Worm (Caenorhabditis elegans): ENCODE data around the gene fbxa-10.

fbxa-10 gene

DNA sequence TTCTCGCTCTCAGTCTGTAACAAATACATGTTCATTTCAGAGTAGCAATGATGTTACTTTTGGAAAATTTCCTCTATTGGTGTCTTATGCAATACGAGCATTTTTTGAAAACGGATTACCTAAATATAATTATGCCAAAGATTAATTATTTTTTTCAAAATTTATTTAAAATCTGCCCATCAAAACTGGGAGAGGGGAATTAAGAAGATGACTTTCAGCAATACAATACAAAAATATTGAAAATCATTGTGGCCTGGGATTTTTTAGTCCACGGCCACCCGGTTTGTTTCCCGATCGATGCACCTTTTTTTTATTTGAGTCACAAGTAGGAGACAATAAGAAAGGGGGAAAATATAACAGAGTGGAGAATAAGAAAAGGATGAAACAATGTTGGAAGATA lies 14.2 kb upstream of the fbxa-10 start, which contains the start of gene fbxa-56:
Gene fbxa-56, minus strand, starts transcription at position 101 of the 400 bp plus-strand sequence.
- TF ChIP-seq tab-1 (GFP tag; IDR thresholded peaks at IDR 0.05) (no peak), med-1 (GFP tag; optimal IDR thresholded peaks at IDR 0.05; ENCODE audit: insufficient read depth) (no peak), T22C8.4 (GFP tag; IDR thresholded peaks at IDR 0.05) (no peak), ztf-29 (GFP tag; IDR thresholded peaks at IDR 0.05) (no peak), cog-1 (tag; optimal IDR thresholded peaks at IDR 0.05) (no peak), flt-1 (GFP tag; IDR thresholded peaks at IDR 0.05) (no peak)

DNA sequence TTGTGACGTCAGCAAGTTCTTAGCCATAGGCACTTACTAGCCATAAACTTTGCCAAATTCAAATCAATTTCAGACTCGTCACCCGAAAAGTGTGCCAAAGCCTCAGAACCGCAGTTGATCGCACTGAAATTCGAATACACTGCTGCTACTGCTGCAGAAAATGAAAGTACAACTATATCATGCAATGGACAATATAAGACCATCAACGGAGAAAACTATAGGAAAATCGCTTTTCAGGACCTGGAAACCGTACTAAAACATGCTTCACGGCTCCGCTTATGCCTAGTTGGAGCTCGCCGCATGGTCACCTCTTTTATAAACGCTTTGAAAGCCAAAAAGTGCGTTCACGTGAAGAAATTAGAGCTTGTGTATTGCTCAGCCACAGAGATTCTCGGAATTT lies 13.6 kb upstream of the fbxa-10 start, which contains the start of gene fbxa-22:
Gene fbxa-22, plus strand, starts transcription at position 301 of the 400 bp plus-strand sequence.
- TF ChIP-seq ztf-29 (GFP tag; IDR thresholded peaks at IDR 0.05) (no peak), klf-2 (GFP tag; conservative IDR thresholded peaks at IDR 0.05) (no peak), cog-1 (tag; optimal IDR thresholded peaks at IDR 0.05) (no peak), tab-1 (GFP tag; IDR thresholded peaks at IDR 0.05) (no peak), ref-1 (GFP tag; conservative IDR thresholded peaks at IDR 0.05) (no peak), med-1 (GFP tag; optimal IDR thresholded peaks at IDR 0.05; ENCODE audit: insufficient read depth) (no peak), ztf-23 (GFP tag; IDR thresholded peaks at IDR 0.05) (no peak), T22C8.4 (GFP tag; IDR thresholded peaks at IDR 0.05) (no peak), flt-1 (GFP tag; IDR thresholded peaks at IDR 0.05) (no peak)

DNA sequence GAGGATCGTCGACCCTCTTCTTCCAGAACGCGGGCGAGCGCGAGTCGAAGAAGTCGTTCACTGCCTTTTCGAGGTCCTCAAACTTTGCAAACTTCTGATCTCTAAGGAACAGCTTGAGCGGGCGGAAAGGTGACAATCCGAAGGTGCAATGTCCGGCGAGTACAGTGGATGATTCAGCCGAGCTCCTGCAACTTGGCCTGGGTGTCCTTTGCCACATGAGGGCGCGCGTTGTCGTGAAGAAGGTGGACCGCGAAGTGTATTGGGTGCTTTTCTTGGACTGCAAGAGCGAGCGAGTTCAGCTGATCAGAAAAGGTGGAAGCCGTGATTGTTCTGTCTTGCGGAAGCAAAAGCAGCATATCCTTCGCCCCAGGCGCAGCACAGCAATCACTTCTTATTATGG lies 10.2 kb upstream of the fbxa-10 start:
- no peak for TF ChIP-seq cog-1 (tag; optimal IDR thresholded peaks at IDR 0.05)
- TF ChIP-seq tab-1 (GFP tag; IDR thresholded peaks at IDR 0.05), result no peak
- TF ChIP-seq klf-2 (GFP tag; conservative IDR thresholded peaks at IDR 0.05), result no peak
- no peak for TF ChIP-seq med-1 (GFP tag; optimal IDR thresholded peaks at IDR 0.05; ENCODE audit: insufficient read depth)
- no peak for TF ChIP-seq ref-1 (GFP tag; conservative IDR thresholded peaks at IDR 0.05)
- TF ChIP-seq ztf-23 (GFP tag; IDR thresholded peaks at IDR 0.05), result no peak
- no peak for TF ChIP-seq flt-1 (GFP tag; IDR thresholded peaks at IDR 0.05)
- no peak for TF ChIP-seq ztf-29 (GFP tag; IDR thresholded peaks at IDR 0.05)
- TF ChIP-seq T22C8.4 (GFP tag; IDR thresholded peaks at IDR 0.05), result no peak

DNA sequence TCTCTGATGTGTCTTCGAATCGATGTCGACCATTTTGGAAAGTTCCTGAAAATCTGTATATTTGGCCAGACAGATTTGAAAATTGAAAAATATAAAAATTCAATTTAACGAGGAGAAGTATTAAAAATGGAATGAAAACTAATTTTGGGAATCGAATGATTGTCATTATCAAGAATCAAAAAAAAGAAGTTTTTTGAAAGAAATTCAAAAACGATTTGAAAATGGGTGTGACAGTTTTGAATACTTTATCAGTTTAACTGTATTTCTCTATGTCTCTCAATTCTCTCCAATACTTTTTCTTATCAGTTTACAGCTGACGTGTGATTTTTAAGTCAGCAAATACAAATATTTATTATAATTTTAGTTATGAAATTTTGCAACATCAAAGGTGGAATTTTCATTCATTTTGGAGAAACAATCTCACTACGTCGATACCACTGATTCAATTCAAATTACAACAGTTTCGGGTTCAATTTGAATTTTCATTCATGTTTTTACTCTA lies 8.7 kb upstream of the fbxa-10 start, which contains the start of gene fbxa-59:
Gene fbxa-59, minus strand, starts transcription at position 51 of the 502 bp plus-strand sequence.
- TF ChIP-seq T22C8.4 (GFP tag; IDR thresholded peaks at IDR 0.05) (no peak), ref-1 (GFP tag; conservative IDR thresholded peaks at IDR 0.05) (no peak), ztf-29 (GFP tag; IDR thresholded peaks at IDR 0.05) (no peak), flt-1 (GFP tag; IDR thresholded peaks at IDR 0.05) (no peak), cog-1 (tag; optimal IDR thresholded peaks at IDR 0.05) (no peak), ztf-23 (GFP tag; IDR thresholded peaks at IDR 0.05) (no peak), med-1 (GFP tag; optimal IDR thresholded peaks at IDR 0.05; ENCODE audit: insufficient read depth) (no peak), klf-2 (GFP tag; conservative IDR thresholded peaks at IDR 0.05) (no peak), tab-1 (GFP tag; IDR thresholded peaks at IDR 0.05) (no peak)

DNA sequence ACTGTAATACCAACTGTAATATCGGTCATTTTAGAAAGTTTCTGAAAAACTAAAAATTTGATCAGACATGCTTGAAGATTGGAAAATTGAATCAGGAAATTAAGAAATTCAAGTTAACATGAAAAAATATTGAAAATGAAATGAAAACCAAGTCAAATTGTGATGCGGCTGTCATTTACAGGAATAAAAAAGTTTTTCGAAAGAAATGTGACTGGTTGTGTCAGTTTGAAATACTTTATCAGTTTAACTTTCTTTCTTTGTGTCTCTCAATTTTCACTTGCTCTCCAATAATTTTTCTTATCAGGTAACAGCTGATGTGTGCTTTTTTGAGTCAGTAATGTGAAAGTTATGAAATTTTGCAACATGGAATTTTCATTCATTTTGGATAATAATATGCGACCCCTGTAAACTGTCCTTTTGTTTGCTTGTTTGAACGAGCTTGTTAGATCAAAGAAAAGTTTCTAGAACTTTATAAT lies 5.9 kb upstream of the fbxa-10 start, which contains the start of gene fbxa-60:
Gene fbxa-60, minus strand, starts transcription at position 51 of the 476 bp plus-strand sequence.
- TF ChIP-seq med-1 (GFP tag; optimal IDR thresholded peaks at IDR 0.05; ENCODE audit: insufficient read depth) (no peak), cog-1 (tag; optimal IDR thresholded peaks at IDR 0.05) (no peak), flt-1 (GFP tag; IDR thresholded peaks at IDR 0.05) (no peak), T22C8.4 (GFP tag; IDR thresholded peaks at IDR 0.05) (no peak)

DNA sequence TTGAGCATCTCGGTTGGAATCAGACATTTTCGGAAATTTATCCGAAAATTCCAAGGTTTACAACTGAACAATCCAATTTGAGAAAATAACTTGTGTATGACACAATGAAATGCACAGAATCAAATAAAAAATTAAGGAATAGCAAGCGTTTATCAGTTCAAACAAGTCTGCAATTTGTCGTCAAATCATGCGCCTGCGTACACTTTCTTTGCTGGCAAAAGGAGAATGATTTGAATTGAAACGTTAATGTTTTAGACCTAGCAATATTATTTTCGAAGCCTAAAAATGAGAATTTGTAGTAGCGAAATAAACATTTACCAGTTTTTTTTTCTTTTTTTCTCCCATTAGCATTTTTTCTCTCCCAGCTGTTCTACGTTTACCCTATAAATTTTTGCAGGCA lies 1.7 kb upstream of the fbxa-10 start, which contains the start of the genes fbxa-67 and fbxa-11:
Gene fbxa-67, minus strand, starts transcription at position 199 of the 400 bp plus-strand sequence.
Gene fbxa-11, plus strand, starts transcription at position 398 of the 400 bp plus-strand sequence.
- no peak for TF ChIP-seq ztf-29 (GFP tag; IDR thresholded peaks at IDR 0.05)
- TF ChIP-seq med-1 (GFP tag; optimal IDR thresholded peaks at IDR 0.05; ENCODE audit: insufficient read depth), result no peak
- no peak for TF ChIP-seq klf-2 (GFP tag; conservative IDR thresholded peaks at IDR 0.05)
- no peak for TF ChIP-seq T22C8.4 (GFP tag; IDR thresholded peaks at IDR 0.05)
- no peak for TF ChIP-seq tab-1 (GFP tag; IDR thresholded peaks at IDR 0.05)
- no peak for TF ChIP-seq flt-1 (GFP tag; IDR thresholded peaks at IDR 0.05)

DNA sequence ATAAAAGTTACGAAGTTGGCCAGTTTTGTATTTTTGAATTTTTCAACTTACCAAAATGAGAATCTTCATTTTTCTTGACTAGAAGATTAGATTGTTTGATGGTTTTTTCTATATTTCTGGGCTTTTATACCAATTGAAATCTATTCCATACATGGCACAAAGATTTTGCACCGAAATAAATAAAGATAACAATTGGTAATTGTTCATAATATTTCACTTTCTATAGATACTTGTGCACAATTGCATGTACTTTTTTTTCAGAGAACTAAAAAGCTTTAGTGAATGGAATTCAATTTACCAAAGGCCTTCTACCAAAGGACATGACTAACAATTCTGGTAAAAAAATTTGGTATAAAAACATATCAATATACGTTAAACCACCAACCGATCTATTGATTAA lies 2.4 kb downstream of the fbxa-10 start, which contains the start of the genes T12B5.15 and T12B5.14:
Gene T12B5.15, minus strand, starts transcription at position 101 of the 400 bp plus-strand sequence.
Gene T12B5.14, plus strand, starts transcription at position 321 of the 400 bp plus-strand sequence.
- TF ChIP-seq ztf-23 (GFP tag; IDR thresholded peaks at IDR 0.05) (no peak), T22C8.4 (GFP tag; IDR thresholded peaks at IDR 0.05) (no peak), tab-1 (GFP tag; IDR thresholded peaks at IDR 0.05) (no peak), ref-1 (GFP tag; conservative IDR thresholded peaks at IDR 0.05) (no peak), cog-1 (tag; optimal IDR thresholded peaks at IDR 0.05) (no peak), ztf-29 (GFP tag; IDR thresholded peaks at IDR 0.05) (no peak), flt-1 (GFP tag; IDR thresholded peaks at IDR 0.05) (no peak), med-1 (GFP tag; optimal IDR thresholded peaks at IDR 0.05; ENCODE audit: insufficient read depth) (no peak), klf-2 (GFP tag; conservative IDR thresholded peaks at IDR 0.05) (no peak)

DNA sequence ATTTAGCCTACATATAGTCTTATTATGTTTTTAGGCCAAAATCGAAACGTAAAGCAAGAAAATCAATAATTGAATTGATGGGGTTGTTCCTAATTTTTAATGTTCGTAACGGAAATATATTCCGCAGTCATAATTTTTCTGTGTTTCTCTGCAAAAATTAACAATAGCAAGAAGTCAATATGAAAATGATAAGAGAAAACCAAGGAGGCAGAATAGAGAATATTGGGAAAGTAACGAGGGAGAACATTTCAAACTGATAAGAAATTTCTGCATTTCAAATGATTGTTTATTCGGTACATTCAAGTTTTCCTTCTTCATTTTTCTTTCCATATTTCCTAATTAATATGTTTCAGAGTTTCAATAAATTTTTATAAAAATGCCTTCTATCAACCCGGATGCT lies 3.8 kb downstream of the fbxa-10 start, which contains the start of gene fbxa-54:
Gene fbxa-54, plus strand, starts transcription at position 354 of the 400 bp plus-strand sequence.
- no peak for TF ChIP-seq ztf-23 (GFP tag; IDR thresholded peaks at IDR 0.05)
- no peak for TF ChIP-seq ref-1 (GFP tag; conservative IDR thresholded peaks at IDR 0.05)
- TF ChIP-seq T22C8.4 (GFP tag; IDR thresholded peaks at IDR 0.05), result no peak
- TF ChIP-seq med-1 (GFP tag; optimal IDR thresholded peaks at IDR 0.05; ENCODE audit: insufficient read depth), result no peak
- no peak for TF ChIP-seq tab-1 (GFP tag; IDR thresholded peaks at IDR 0.05)
- no peak for TF ChIP-seq cog-1 (tag; optimal IDR thresholded peaks at IDR 0.05)
- TF ChIP-seq flt-1 (GFP tag; IDR thresholded peaks at IDR 0.05), result no peak
- TF ChIP-seq klf-2 (GFP tag; conservative IDR thresholded peaks at IDR 0.05), result no peak
- TF ChIP-seq ztf-29 (GFP tag; IDR thresholded peaks at IDR 0.05), result no peak

DNA sequence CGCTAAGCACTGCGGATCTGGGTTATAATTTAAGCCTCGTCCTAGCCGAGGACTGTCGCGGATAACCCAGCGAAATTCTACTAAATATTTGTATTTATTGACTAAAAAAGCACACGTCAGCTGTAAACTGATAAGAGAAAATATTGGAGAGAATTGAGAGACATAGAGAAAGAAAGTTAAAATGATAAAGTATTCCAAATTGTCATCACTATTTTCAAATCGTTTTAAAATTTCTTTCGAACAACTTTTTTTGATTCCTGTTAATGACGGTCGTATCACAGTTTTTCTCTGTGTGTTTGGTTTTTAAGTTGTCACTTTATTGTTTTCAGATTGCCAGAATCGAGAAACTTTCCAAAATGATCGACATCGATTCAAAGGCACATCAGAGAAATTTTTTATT lies 9.8 kb downstream of the fbxa-10 start, which contains the start of gene fbxa-51:
Gene fbxa-51, plus strand, starts transcription at position 322 of the 400 bp plus-strand sequence.
- no peak for TF ChIP-seq cog-1 (tag; optimal IDR thresholded peaks at IDR 0.05)
- no peak for TF ChIP-seq klf-2 (GFP tag; conservative IDR thresholded peaks at IDR 0.05)
- no peak for TF ChIP-seq ref-1 (GFP tag; conservative IDR thresholded peaks at IDR 0.05)

DNA sequence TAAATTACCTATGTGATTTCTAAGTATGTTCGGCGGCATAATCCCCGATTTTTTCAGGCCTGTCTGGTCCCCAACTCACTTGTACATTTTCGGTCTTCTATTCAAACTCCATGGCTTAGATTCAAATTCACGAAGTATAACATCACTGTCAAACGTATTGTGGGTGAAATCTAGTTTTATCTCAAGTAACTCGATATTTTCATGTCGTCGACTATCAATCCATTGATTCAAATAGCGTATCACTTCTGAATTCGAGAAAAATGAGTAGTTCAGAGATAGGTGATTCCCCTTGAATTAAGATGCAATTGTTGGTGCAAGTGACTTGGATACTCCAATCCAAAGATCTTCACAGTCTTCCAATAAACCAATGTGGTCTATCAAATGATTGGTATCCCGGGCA lies 12.4 kb downstream of the fbxa-10 start:
- TF ChIP-seq T22C8.4 (GFP tag; IDR thresholded peaks at IDR 0.05), result no peak
- TF ChIP-seq ztf-29 (GFP tag; IDR thresholded peaks at IDR 0.05), result no peak
- no peak for TF ChIP-seq ztf-23 (GFP tag; IDR thresholded peaks at IDR 0.05)
- TF ChIP-seq med-1 (GFP tag; optimal IDR thresholded peaks at IDR 0.05; ENCODE audit: insufficient read depth), result no peak
- no peak for TF ChIP-seq ref-1 (GFP tag; conservative IDR thresholded peaks at IDR 0.05)
- TF ChIP-seq cog-1 (tag; optimal IDR thresholded peaks at IDR 0.05), result no peak
- no peak for TF ChIP-seq klf-2 (GFP tag; conservative IDR thresholded peaks at IDR 0.05)
- no peak for TF ChIP-seq flt-1 (GFP tag; IDR thresholded peaks at IDR 0.05)
- TF ChIP-seq tab-1 (GFP tag; IDR thresholded peaks at IDR 0.05), result no peak
